Worm (Caenorhabditis elegans): ENCODE results near the gene col-152.

DNA sequence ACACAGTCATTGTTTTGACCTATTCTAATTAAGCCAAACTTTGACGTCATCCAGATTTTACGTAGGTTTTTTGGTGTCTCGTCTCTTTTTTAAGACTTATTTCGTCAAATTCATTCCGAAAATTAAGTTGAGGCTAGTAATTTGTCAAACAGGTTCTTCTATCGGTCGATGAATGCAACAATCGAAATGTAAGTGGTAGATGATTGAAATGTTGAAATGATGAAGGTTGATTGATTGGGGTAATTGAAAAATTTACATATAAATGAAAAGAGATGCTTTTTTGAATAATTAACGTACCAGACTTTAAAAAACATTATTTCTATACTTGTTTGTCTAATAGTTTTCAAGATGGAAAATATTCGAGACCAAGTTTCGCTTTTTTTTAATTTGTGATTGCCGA lies 4.4 kb upstream of the col-152 start:
- TF ChIP-seq nhr-28 (tag; optimal IDR thresholded peaks at IDR 0.05) = no peak
- no peak for TF ChIP-seq zag-1 (tag; optimal IDR thresholded peaks at IDR 0.05)
- TF ChIP-seq tbx-2 (tag; optimal IDR thresholded peaks at IDR 0.05) = no peak
- TF ChIP-seq nhr-237 (tag; optimal IDR thresholded peaks at IDR 0.05) = no peak
- TF ChIP-seq skn-1 (tag; optimal IDR thresholded peaks at IDR 0.05) = no peak
- TF ChIP-seq pha-4 (tag; optimal IDR thresholded peaks at IDR 0.05) = no peak
- no peak for TF ChIP-seq nhr-12 (tag; optimal IDR thresholded peaks at IDR 0.05)
- no peak for TF ChIP-seq ama-1 (optimal IDR thresholded peaks at IDR 0.05)
- TF ChIP-seq lin-39 (tag; optimal IDR thresholded peaks at IDR 0.05) = no peak
- TF ChIP-seq pqm-1 (tag; optimal IDR thresholded peaks at IDR 0.05) = no peak
